Fruit fly (Drosophila melanogaster) whole organism, embryonic: ENCODE data around the gene Cpr30F.

Experiments used
- Antp ChIP-seq: fragments of 200-800 bp; sonication (Bioruptor generic); optimal IDR thresholded peaks from 3 replicates; lab custom pipeline; 2016; ENCODE audit warnings: missing biosample characterization, missing genetic modification characterization
- C15 ChIP-seq: fragments of 200-800 bp; sonication (Bioruptor generic); IDR thresholded peaks from 3 replicates; pipeline ENCODE4 v1.3.6; 2022; ENCODE audit warnings: missing biosample characterization, missing genetic modification characterization
- CG12744 ChIP-seq: fragments of 200-800 bp; sonication (Bioruptor generic); optimal IDR thresholded peaks from 2 replicates; lab custom pipeline; 2016; ENCODE audit warnings: missing biosample characterization, missing genetic modification characterization
- CG15269 ChIP-seq: fragments of 200-800 bp; sonication (Bioruptor generic); optimal IDR thresholded peaks from 2 replicates; lab custom pipeline; 2018; ENCODE audit warnings: missing biosample characterization, mild to moderate bottlenecking, missing genetic modification characterization, moderate library complexity
- CG1529 ChIP-seq: fragments of 200-800 bp; sonication (Bioruptor generic); optimal IDR thresholded peaks from 3 replicates; lab custom pipeline; 2018; ENCODE audit warnings: missing biosample characterization, missing genetic modification characterization
- CG18011 ChIP-seq: fragments of 200-800 bp; sonication (Bioruptor generic); optimal IDR thresholded peaks from 2 replicates; lab custom pipeline; 2017; ENCODE audit warnings: missing biosample characterization, missing genetic modification characterization, mild to moderate bottlenecking, moderate library complexity, missing genotype
- CG2120 ChIP-seq: fragments of 200-800 bp; sonication (Bioruptor generic); optimal IDR thresholded peaks from 3 replicates; lab custom pipeline; 2016; ENCODE audit warnings: missing biosample characterization, missing genetic modification characterization
- CG31365 ChIP-seq: fragments of 200-800 bp; sonication (Bioruptor generic); optimal IDR thresholded peaks from 2 replicates; lab custom pipeline; 2018; ENCODE audit warnings: missing biosample characterization, mild to moderate bottlenecking, missing genetic modification characterization
- CG6175 ChIP-seq: fragments of 200-800 bp; sonication (Bioruptor generic); IDR thresholded peaks from 3 replicates; pipeline ENCODE4 v1.3.6; 2022; ENCODE audit warnings: missing biosample characterization, missing genetic modification characterization
- CG6683 ChIP-seq: fragments of 200-800 bp; sonication (Bioruptor generic); optimal IDR thresholded peaks from 2 replicates; lab custom pipeline; 2017; ENCODE audit warnings: missing biosample characterization, mild to moderate bottlenecking, missing genetic modification characterization, missing genetic modification reagents
- CG6813 ChIP-seq: fragments of 200-800 bp; sonication (Bioruptor generic); optimal IDR thresholded peaks from 2 replicates; lab custom pipeline; 2017; ENCODE audit warnings: missing biosample characterization, missing genetic modification characterization, mild to moderate bottlenecking, moderate library complexity, missing genetic modification reagents
- CG7271 ChIP-seq: fragments of 200-800 bp; sonication (Bioruptor generic); optimal IDR thresholded peaks from 2 replicates; lab custom pipeline; 2018; ENCODE audit warnings: missing biosample characterization, mild to moderate bottlenecking, missing genetic modification characterization, moderate library complexity
- CG8290 ChIP-seq, 3 experiments: fragments of 200-800 bp; sonication (Bioruptor generic); optimal IDR thresholded peaks; 2 replicates each; lab custom pipeline; 2016 to 2019; ENCODE audit warnings: missing biosample characterization in 3 of 3, missing genetic modification characterization in 3 of 3, mild to moderate bottlenecking in 2 of 3, moderate library complexity in 1 of 3
- CG8359 ChIP-seq: fragments of 200-800 bp; sonication (Bioruptor generic); optimal IDR thresholded peaks from 2 replicates; lab custom pipeline; 2017; ENCODE audit warnings: missing biosample characterization, mild to moderate bottlenecking, missing genetic modification characterization, borderline replicate concordance
- CG8944 ChIP-seq: fragments of 200-800 bp; sonication (Bioruptor generic); optimal IDR thresholded peaks from 3 replicates; lab custom pipeline; 2016; ENCODE audit warnings: missing biosample characterization, missing genetic modification characterization
- CHES-1-like ChIP-seq: fragments of 200-800 bp; sonication (Bioruptor generic); optimal IDR thresholded peaks from 2 replicates; lab custom pipeline; 2016; ENCODE audit warnings: missing biosample characterization, missing genetic modification characterization
- CkIIα-i1 ChIP-seq: fragments of 200-800 bp; sonication (Bioruptor generic); IDR thresholded peaks from 2 replicates; pipeline ENCODE4 v1.3.6; 2022; ENCODE audit warnings: missing biosample characterization, missing genetic modification characterization
- Dip3 ChIP-seq: fragments of 200-800 bp; sonication (Bioruptor generic); optimal IDR thresholded peaks from 3 replicates; lab custom pipeline; 2016; ENCODE audit warnings: missing biosample characterization, missing genetic modification characterization
- Hr78 ChIP-seq, 2 experiments: fragments of 200-800 bp in 1 of 2; fragments of >200 bp in 1 of 2; sonication (Bioruptor generic) in 1 of 2; optimal IDR thresholded peaks; 2 replicates each; lab custom pipeline; 2017 to 2019; ENCODE audit warnings: missing biosample characterization in 2 of 2, missing genetic modification characterization in 2 of 2, mild to moderate bottlenecking in 1 of 2, moderate library complexity in 1 of 2
- MESR4 ChIP-seq: fragments of 200-800 bp; sonication (Bioruptor generic); optimal IDR thresholded peaks from 2 replicates; lab custom pipeline; 2018; ENCODE audit warnings: missing biosample characterization, mild to moderate bottlenecking, missing genetic modification characterization, moderate library complexity
- MTF-1 ChIP-seq: fragments of 200-800 bp; sonication (Bioruptor generic); optimal IDR thresholded peaks from 2 replicates; lab custom pipeline; 2018; ENCODE audit warnings: missing biosample characterization, mild to moderate bottlenecking, missing genetic modification characterization, borderline replicate concordance
- Neu2 ChIP-seq: fragments of 200-800 bp; sonication (Bioruptor generic); optimal IDR thresholded peaks from 3 replicates; lab custom pipeline; 2016; ENCODE audit warnings: missing biosample characterization, missing genetic modification characterization, borderline replicate concordance
- Oaz ChIP-seq: fragments of 200-800 bp; sonication (Bioruptor generic); IDR thresholded peaks from 2 replicates; pipeline ENCODE4 v1.3.6; 2022; ENCODE audit warnings: missing biosample characterization, missing genetic modification characterization
- Ssrp ChIP-seq: fragments of 200-800 bp; sonication (Bioruptor generic); optimal IDR thresholded peaks from 2 replicates; lab custom pipeline; 2018; ENCODE audit warnings: missing biosample characterization, mild to moderate bottlenecking, missing genetic modification characterization, moderate library complexity
- TFAM ChIP-seq: fragments of 200-800 bp; sonication (Bioruptor generic); optimal IDR thresholded peaks from 2 replicates; lab custom pipeline; 2017; ENCODE audit warnings: missing biosample characterization, missing genetic modification characterization, inconsistent platforms
- Taf1 ChIP-seq: fragments of 200-800 bp; sonication (Bioruptor generic); IDR thresholded peaks from 2 replicates; pipeline ENCODE4 v1.3.6; 2022; ENCODE audit warnings: missing biosample characterization, missing genetic modification characterization
- amos ChIP-seq: fragments of 200-800 bp; sonication (Bioruptor generic); IDR thresholded peaks from 2 replicates; pipeline ENCODE4 v1.3.6; 2022; ENCODE audit warnings: missing biosample characterization, missing genetic modification characterization; ENCODE audit not compliant: partially characterized antibody
- ci ChIP-seq: fragments of 200-800 bp; sonication (Bioruptor generic); IDR thresholded peaks from 3 replicates; pipeline ENCODE4 v1.3.6; 2022; ENCODE audit warnings: missing biosample characterization, missing genetic modification characterization
- crc ChIP-seq: fragments of 200-800 bp; sonication (Bioruptor generic); optimal IDR thresholded peaks from 2 replicates; lab custom pipeline; 2016; ENCODE audit warnings: missing biosample characterization, missing genetic modification characterization
- croc ChIP-seq: fragments of 200-800 bp; sonication (Bioruptor generic); conservative IDR thresholded peaks from 3 replicates; pipeline ENCODE4 v1.3.6; 2022; ENCODE audit warnings: missing biosample characterization, missing genetic modification characterization
- crp ChIP-seq, 2 experiments: fragments of 200-800 bp; sonication (Bioruptor generic); optimal IDR thresholded peaks; 2 replicates in 1 of 2; 3 replicates in 1 of 2; lab custom pipeline; 2017; ENCODE audit warnings: missing biosample characterization in 2 of 2, missing genetic modification characterization in 2 of 2, mild to moderate bottlenecking in 1 of 2, moderate library complexity in 1 of 2
- dati ChIP-seq: fragments of 200-800 bp; sonication (Bioruptor generic); IDR thresholded peaks from 2 replicates; pipeline ENCODE4 v1.3.6; 2022; ENCODE audit warnings: missing biosample characterization, missing genetic modification characterization
- dmrt11E ChIP-seq: fragments of 200-800 bp; sonication (Bioruptor generic); optimal IDR thresholded peaks from 3 replicates; lab custom pipeline; 2018; ENCODE audit warnings: missing biosample characterization, mild to moderate bottlenecking, missing genetic modification characterization, moderate library complexity
- esg ChIP-seq: fragments of 200-800 bp; sonication (Bioruptor generic); conservative IDR thresholded peaks from 2 replicates; pipeline ENCODE4 v1.3.6; 2022; ENCODE audit warnings: missing biosample characterization, missing genetic modification characterization
- fd102C ChIP-seq: fragments of 200-800 bp; sonication (Bioruptor generic); optimal IDR thresholded peaks from 2 replicates; lab custom pipeline; 2018; ENCODE audit warnings: missing biosample characterization, mild to moderate bottlenecking, missing genetic modification characterization, moderate library complexity
- fd3F ChIP-seq: fragments of 200-800 bp; sonication (Bioruptor generic); optimal IDR thresholded peaks from 2 replicates; lab custom pipeline; 2018; ENCODE audit warnings: missing biosample characterization, mild to moderate bottlenecking, missing genetic modification characterization, moderate library complexity
- fd64A ChIP-seq: fragments of 200-800 bp; sonication (Bioruptor generic); optimal IDR thresholded peaks from 3 replicates; lab custom pipeline; 2018; ENCODE audit warnings: missing biosample characterization, mild to moderate bottlenecking, missing genetic modification characterization
- gem ChIP-seq: fragments of 200-800 bp; sonication (Bioruptor generic); optimal IDR thresholded peaks from 2 replicates; lab custom pipeline; 2019; ENCODE audit warnings: missing biosample characterization, mild to moderate bottlenecking, missing genetic modification characterization, moderate library complexity
- grau ChIP-seq: fragments of 200-800 bp; optimal IDR thresholded peaks from 3 replicates; lab custom pipeline; 2019; ENCODE audit warnings: missing biosample characterization, mild to moderate bottlenecking, missing genetic modification characterization, moderate library complexity
- inv ChIP-seq: fragments of 200-800 bp; sonication (Bioruptor generic); IDR thresholded peaks from 2 replicates; pipeline ENCODE4 v1.3.6; 2022; ENCODE audit warnings: missing biosample characterization, missing genetic modification characterization; ENCODE audit not compliant: partially characterized antibody
- nerfin-2 ChIP-seq: fragments of 200-800 bp; sonication (Bioruptor generic); IDR thresholded peaks from 2 replicates; pipeline ENCODE4 v1.3.6; 2022; ENCODE audit warnings: missing biosample characterization, missing genetic modification characterization; ENCODE audit not compliant: partially characterized antibody
- pho ChIP-seq: fragments of 200-800 bp; sonication (Bioruptor generic); optimal IDR thresholded peaks from 2 replicates; lab custom pipeline; 2016; ENCODE audit warnings: missing biosample characterization, missing genetic modification characterization
- phol ChIP-seq: fragments of 200-800 bp; sonication (Bioruptor generic); optimal IDR thresholded peaks from 3 replicates; lab custom pipeline; 2018; ENCODE audit warnings: missing biosample characterization, mild to moderate bottlenecking, missing genetic modification characterization, moderate library complexity
- psq ChIP-seq: fragments of 200-800 bp; sonication (Bioruptor generic); optimal IDR thresholded peaks from 2 replicates; lab custom pipeline; 2017; ENCODE audit warnings: missing biosample characterization, missing genetic modification characterization
- pum ChIP-seq: fragments of 200-800 bp; sonication (Bioruptor generic); optimal IDR thresholded peaks from 2 replicates; lab custom pipeline; 2016; ENCODE audit warnings: missing biosample characterization, missing genetic modification characterization
- so ChIP-seq: fragments of 200-800 bp; sonication (Bioruptor generic); IDR thresholded peaks from 3 replicates; pipeline ENCODE4 v1.3.6; 2022; ENCODE audit warnings: missing biosample characterization, missing genetic modification characterization
- tgo ChIP-seq: fragments of 200-800 bp; sonication (Bioruptor generic); IDR thresholded peaks from 3 replicates; pipeline ENCODE4 v1.3.6; 2022; ENCODE audit warnings: missing biosample characterization, missing genetic modification characterization
- toy ChIP-seq: fragments of 200-800 bp; sonication (Bioruptor generic); IDR thresholded peaks from 2 replicates; pipeline ENCODE4 v1.3.6; 2022; ENCODE audit warnings: missing biosample characterization, missing genetic modification characterization
- unpg ChIP-seq: fragments of 200-800 bp; sonication (Bioruptor generic); optimal IDR thresholded peaks from 3 replicates; lab custom pipeline; 2018; ENCODE audit warnings: missing biosample characterization, mild to moderate bottlenecking, missing genetic modification characterization, moderate library complexity
- vfl ChIP-seq: fragments of 200-800 bp; sonication (Bioruptor generic); optimal IDR thresholded peaks from 2 replicates; lab custom pipeline; 2016; ENCODE audit warnings: missing biosample characterization, missing genetic modification characterization

Gene Cpr30F

DNA sequence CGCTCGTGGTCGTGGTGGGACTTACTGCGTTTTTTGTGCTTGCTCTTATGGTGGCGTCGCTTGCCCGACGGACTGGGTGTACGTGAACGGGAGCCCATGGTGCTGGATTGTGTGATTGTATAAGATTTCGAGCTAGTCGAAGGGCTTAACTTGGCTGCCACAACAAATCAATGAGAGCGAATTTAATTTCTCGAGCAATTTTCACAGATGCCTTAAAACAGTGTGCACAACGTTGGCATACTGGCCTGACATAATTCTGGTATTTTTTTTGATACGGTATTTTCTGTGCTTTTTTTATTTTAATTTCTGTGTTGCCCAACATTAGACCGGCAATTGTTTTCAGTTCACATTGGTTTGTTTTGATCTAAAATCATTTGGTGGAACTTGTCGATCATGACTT lies 4.9 kb upstream of the Cpr30F start, which contains the start of gene Arglu1 (continued):
- TF ChIP-seq CG8944 (no peak), esg (GFP tag; lab: Robert Waterston, UW) (no peak), fd64A (no peak), CG12744 (GFP tag; lab: Kevin White, UChicago) (no peak), TFAM (GFP tag; lab: Kevin White, UChicago) (no peak), Neu2 (no peak), CG1529 (GFP tag; lab: Kevin White, UChicago) (no peak), fd102C (GFP tag; lab: Kevin White, UChicago) (no peak), dmrt11E (tag; lab: Kevin White, UChicago) (no peak), CG8359 (GFP tag; lab: Kevin White, UChicago) (no peak), CG6683 (no peak), MTF-1 (GFP tag; lab: Kevin White, UChicago) (no peak), CG18011 (GFP tag; lab: Kevin White, UChicago) (peak; percentile 14), pum (GFP tag; lab: Kevin White, UChicago) (no peak), Antp (no peak), Ssrp (tag; lab: Kevin White, UChicago) (no peak), tgo (peak; percentile 28; the same call in 1 of the 3 replicates), MESR4 (GFP tag; lab: Kevin White, UChicago) (peak; percentile 85), croc (no peak), CG31365 (tag; lab: Kevin White, UChicago) (no peak), crc (no peak), ci (GFP tag; lab: Robert Waterston, UW) (no peak), fd3F (GFP tag; lab: Kevin White, UChicago) (no peak), amos (no peak; the same call in 1 of the 2 replicates), gem (tag; lab: Kevin White, UChicago) (no peak), CG6813 (GFP tag; lab: Kevin White, UChicago) (no peak), vfl (GFP tag; lab: Kevin White, UChicago) (no peak), Dip3 (GFP tag; lab: Kevin White, UChicago) (no peak), inv (GFP tag; lab: Robert Waterston, UW) (no peak), CHES-1-like (GFP tag; lab: Kevin White, UChicago) (peak; percentile 39), CG7271 (tag; lab: Kevin White, UChicago) (no peak), Taf1 (no peak), CG15269 (no peak), Hr78 (GFP tag; optimal IDR thresholded peaks at IDR 0.05; lab: Kevin White, UChicago) (no peak), grau (tag; lab: Kevin White, UChicago) (no peak), nerfin-2 (GFP tag; lab: Robert Waterston, UW) (no peak), CG6175 (GFP tag; lab: Robert Waterston, UW) (no peak), crp (GFP tag; optimal IDR thresholded peaks at IDR 0.05; lab: Kevin White, UChicago) (peak in 1 of 2 experiments; percentile 41), toy (no peak), psq (GFP tag; lab: Kevin White, UChicago) (no peak), CG2120 (GFP tag; lab: Kevin White, UChicago) (peak; percentile 46), pho (GFP tag; lab: Kevin White, UChicago) (peak; percentile 15), CkIIα-i1 (GFP tag; lab: Robert Waterston, UW) (no peak), unpg (GFP tag; lab: Kevin White, UChicago) (no peak), CG8290 (GFP tag; optimal IDR thresholded peaks at IDR 0.05; lab: Kevin White, UChicago) (no peak), CG8290 (tag; optimal IDR thresholded peaks at IDR 0.05; lab: Kevin White, UChicago) (no peak), phol (tag; lab: Kevin White, UChicago) (no peak), Oaz (no peak), so (GFP tag; lab: Robert Waterston, UW) (no peak), dati (GFP tag; lab: Robert Waterston, UW) (no peak), C15 (GFP tag; lab: Robert Waterston, UW) (no peak)
